Worm (Caenorhabditis elegans) whole organism, young adult: ENCODE results near the gene F10C1.3.

Experiments used
- B0019.2 ChIP-seq: fragments of 200-800 bp; sonication (Bioruptor generic); conservative IDR thresholded peaks from 2 replicates; pipeline ENCODE4 v1.3.6; 2022; ENCODE audit warnings: missing genetic modification reagents, missing genetic modification characterization, missing compliant biosample characterization
- B0035.1 ChIP-seq: sonication (generic microtip); optimal IDR thresholded peaks from 2 replicates; lab custom pipeline; 2016; ENCODE audit warnings: missing genetic modification characterization, mild to moderate bottlenecking, missing compliant biosample characterization, missing genotype, missing genetic modification reagents
- C06A6.2 ChIP-seq: fragments of 200-800 bp; sonication (Bioruptor generic); conservative IDR thresholded peaks from 2 replicates; pipeline ENCODE4 v1.3.6; 2022; ENCODE audit warnings: missing genetic modification characterization, missing compliant biosample characterization
- F10E7.11 ChIP-seq: sonication (generic microtip); optimal IDR thresholded peaks from 2 replicates; lab custom pipeline; 2017; ENCODE audit warnings: mild to moderate bottlenecking, missing genetic modification characterization, moderate library complexity, missing compliant biosample characterization
- F22D6.2 ChIP-seq: sonication (generic microtip); optimal IDR thresholded peaks from 2 replicates; lab custom pipeline; 2016; ENCODE audit warnings: mild to moderate bottlenecking, missing genetic modification characterization, missing compliant biosample characterization
- F52B5.7 ChIP-seq: sonication (generic microtip); optimal IDR thresholded peaks from 2 replicates; lab custom pipeline; 2016; ENCODE audit warnings: mild to moderate bottlenecking, missing genetic modification characterization, missing compliant biosample characterization
- K12H6.12 ChIP-seq: fragments of 200-800 bp; sonication (Bioruptor generic); optimal IDR thresholded peaks from 2 replicates; lab custom pipeline; 2018; ENCODE audit warnings: mild to moderate bottlenecking, missing genetic modification characterization, missing compliant biosample characterization
- T07F8.4 ChIP-seq: sonication (generic microtip); optimal IDR thresholded peaks from 2 replicates; lab custom pipeline; 2016; ENCODE audit warnings: mild to moderate bottlenecking, missing genetic modification characterization, moderate library complexity, missing compliant biosample characterization
- Y67H2A.10 ChIP-seq: fragments of 200-800 bp; sonication (Bioruptor generic); conservative IDR thresholded peaks from 2 replicates; pipeline ENCODE4 v1.3.6; 2022; ENCODE audit warnings: missing genetic modification reagents, missing genetic modification characterization, missing compliant biosample characterization
- ZK185.1 ChIP-seq: sonication (generic microtip); optimal IDR thresholded peaks from 2 replicates; lab custom pipeline; 2016; ENCODE audit warnings: mild to moderate bottlenecking, missing genetic modification characterization, missing compliant biosample characterization; ENCODE audit not compliant: poor library complexity, severe bottlenecking
- ama-1 ChIP-seq, 3 experiments: fragments of 150-350 bp in 1 of 3; sonication (generic microtip) in 2 of 3; optimal IDR thresholded peaks; 2 replicates each; lab custom pipeline; 2014 to 2018; ENCODE audit warnings: missing biosample characterization in 2 of 3, missing genetic modification characterization in 2 of 3, missing genetic modification reagents in 2 of 3
- aptf-2 ChIP-seq: fragments of 200-800 bp; sonication (Bioruptor generic); conservative IDR thresholded peaks from 2 replicates; pipeline ENCODE4 v1.3.6; 2022; ENCODE audit warnings: missing genetic modification reagents, missing genetic modification characterization, missing compliant biosample characterization
- aptf-3 ChIP-seq: fragments of 200-800 bp; sonication (Bioruptor generic); IDR thresholded peaks from 2 replicates; pipeline ENCODE4 v1.3.6; 2022; ENCODE audit warnings: missing genetic modification characterization, missing compliant biosample characterization
- ceh-27 ChIP-seq: fragments of 200-800 bp; sonication (Bioruptor generic); optimal IDR thresholded peaks from 2 replicates; lab custom pipeline; 2018; ENCODE audit warnings: mild to moderate bottlenecking, missing genetic modification characterization, moderate library complexity, missing compliant biosample characterization
- ceh-58 ChIP-seq: fragments of 200-800 bp; sonication (Bioruptor generic); IDR thresholded peaks from 2 replicates; pipeline ENCODE4 v1.3.6; 2022; ENCODE audit warnings: missing genetic modification characterization, missing compliant biosample characterization
- ceh-91 ChIP-seq: fragments of 200-800 bp; sonication (Bioruptor generic); IDR thresholded peaks from 2 replicates; pipeline ENCODE4 v1.3.6; 2022; ENCODE audit warnings: missing genetic modification reagents, missing genetic modification characterization, missing compliant biosample characterization
- dox-1 ChIP-seq: fragments of 200-800 bp; sonication (Bioruptor generic); IDR thresholded peaks from 2 replicates; pipeline ENCODE4 v1.3.6; 2022; ENCODE audit warnings: missing genetic modification reagents, missing genetic modification characterization, missing compliant biosample characterization
- egl-18 ChIP-seq: fragments of 200-800 bp; sonication (Bioruptor generic); IDR thresholded peaks from 2 replicates; pipeline ENCODE4 v1.3.6; 2022; ENCODE audit warnings: missing genetic modification reagents, missing genetic modification characterization, missing compliant biosample characterization
- ets-4 ChIP-seq: fragments of 200-800 bp; sonication (Bioruptor generic); optimal IDR thresholded peaks from 2 replicates; lab custom pipeline; 2018; ENCODE audit warnings: mild to moderate bottlenecking, missing genetic modification characterization, missing compliant biosample characterization
- hmg-1.2 ChIP-seq: fragments of 200-800 bp; sonication (Bioruptor generic); IDR thresholded peaks from 2 replicates; pipeline ENCODE4 v1.3.6; 2022; ENCODE audit warnings: missing genetic modification reagents, missing genetic modification characterization, missing compliant biosample characterization
- hrde-1 ChIP-seq: sonication (generic microtip); optimal IDR thresholded peaks from 2 replicates; lab custom pipeline; 2016; ENCODE audit warnings: missing genetic modification characterization, mild to moderate bottlenecking, missing compliant biosample characterization, moderate library complexity, missing genotype, missing genetic modification reagents, borderline replicate concordance
- lag-1 ChIP-seq: fragments of 200-800 bp; sonication (Bioruptor generic); IDR thresholded peaks from 2 replicates; pipeline ENCODE4 v1.3.6; 2022; ENCODE audit warnings: missing genetic modification reagents, missing genetic modification characterization, missing compliant biosample characterization
- lin-26 ChIP-seq: fragments of 200-800 bp; sonication (Bioruptor generic); IDR thresholded peaks from 2 replicates; pipeline ENCODE4 v1.3.6; 2022; ENCODE audit warnings: missing genetic modification reagents, missing genetic modification characterization, missing compliant biosample characterization
- lin-35 ChIP-seq, 3 experiments: fragments of 150-350 bp in 2 of 3; sonication (generic microtip) in 1 of 3; optimal IDR thresholded peaks; 2 replicates each; lab custom pipeline; 2014 to 2018; ENCODE audit warnings: missing biosample characterization in 3 of 3, missing genetic modification characterization in 3 of 3, missing genetic modification reagents in 3 of 3
- lin-40 ChIP-seq: sonication (generic microtip); optimal IDR thresholded peaks from 2 replicates; lab custom pipeline; 2016; ENCODE audit warnings: missing genetic modification characterization, mild to moderate bottlenecking, missing compliant biosample characterization, missing genotype, missing genetic modification reagents
- lin-54 ChIP-seq: fragments of 200-800 bp; sonication (Bioruptor generic); optimal IDR thresholded peaks from 2 replicates; lab custom pipeline; 2018; ENCODE audit warnings: mild to moderate bottlenecking, missing genetic modification characterization, missing compliant biosample characterization
- madf-6 ChIP-seq: fragments of 200-800 bp; sonication (Bioruptor generic); IDR thresholded peaks from 2 replicates; pipeline ENCODE4 v1.3.6; 2022; ENCODE audit warnings: missing genetic modification reagents, missing genetic modification characterization, missing compliant biosample characterization
- mcd-1 ChIP-seq: fragments of 200-800 bp; sonication (Bioruptor generic); IDR thresholded peaks from 2 replicates; pipeline ENCODE4 v1.3.6; 2022; ENCODE audit warnings: missing genetic modification reagents, missing genetic modification characterization, missing compliant biosample characterization
- nfyb-1 ChIP-seq: fragments of 200-800 bp; sonication (Bioruptor generic); IDR thresholded peaks from 2 replicates; pipeline ENCODE4 v1.3.6; 2022; ENCODE audit warnings: missing genetic modification reagents, missing genetic modification characterization, missing compliant biosample characterization
- nhr-179 ChIP-seq: sonication (generic microtip); optimal IDR thresholded peaks from 2 replicates; lab custom pipeline; 2016; ENCODE audit warnings: mild to moderate bottlenecking, missing genetic modification characterization, missing compliant biosample characterization
- rec-8 ChIP-seq, 2 experiments: sonication (generic microtip); optimal IDR thresholded peaks; 2 replicates each; lab custom pipeline; 2016; ENCODE audit warnings: mild to moderate bottlenecking in 2 of 2, missing genetic modification characterization in 2 of 2, missing genetic modification reagents in 2 of 2, missing genotype in 2 of 2, missing biosample characterization in 1 of 2, missing compliant biosample characterization in 1 of 2, moderate library complexity in 1 of 2
- snpc-1.1 ChIP-seq: sonication (generic microtip); optimal IDR thresholded peaks from 2 replicates; lab custom pipeline; 2017; ENCODE audit warnings: missing genetic modification characterization, mild to moderate bottlenecking, missing compliant biosample characterization, antibody characterized with exemption, moderate library complexity, missing genotype, missing genetic modification reagents; ENCODE audit not compliant: insufficient read depth
- snpc-3.4 ChIP-seq: sonication (generic microtip); optimal IDR thresholded peaks from 2 replicates; lab custom pipeline; 2017; ENCODE audit warnings: missing genetic modification characterization, mild to moderate bottlenecking, missing compliant biosample characterization, antibody characterized with exemption, moderate library complexity, missing genotype, missing genetic modification reagents
- snpc-4 ChIP-seq, 5 experiments: fragments of 150-350 bp in 1 of 5; sonication (generic microtip) in 4 of 5; optimal IDR thresholded peaks; 2 replicates each; lab custom pipeline; 2014 to 2018; ENCODE audit warnings: missing genetic modification characterization in 5 of 5, missing biosample characterization in 3 of 5, antibody characterized with exemption in 2 of 5, mild to moderate bottlenecking in 2 of 5, missing compliant biosample characterization in 2 of 5, missing genotype in 2 of 5, moderate library complexity in 2 of 5, missing genetic modification reagents in 1 of 5
- sptf-2 ChIP-seq: fragments of 200-800 bp; sonication (Bioruptor generic); optimal IDR thresholded peaks from 2 replicates; lab custom pipeline; 2018; ENCODE audit warnings: mild to moderate bottlenecking, missing genetic modification characterization, missing compliant biosample characterization
- zfh-2 ChIP-seq: fragments of 200-800 bp; sonication (Bioruptor generic); conservative IDR thresholded peaks from 2 replicates; pipeline ENCODE4 v1.3.6; 2022; ENCODE audit warnings: missing genetic modification reagents, missing genetic modification characterization, missing compliant biosample characterization

F10C1.3 gene

ce11 chrII:5736599-5736998, 21.0 kb downstream of the F10C1.3 start:
- TF ChIP-seq ama-1 (optimal IDR thresholded peaks at IDR 0.05; lab: Kevin White, UChicago) (no peak), ama-1 (GFP tag; optimal IDR thresholded peaks at IDR 0.05; lab: Kevin White, UChicago) (no peak), snpc-1.1 (no peak), ets-4 (GFP tag; lab: Kevin White, UChicago) (no peak)

ce11 chrII:5735744-5736143, 21.8 kb downstream of the F10C1.3 start:
- no peak for TF ChIP-seq lin-54
- no peak for TF ChIP-seq T07F8.4 (tag; lab: Kevin White, UChicago)
- no peak for TF ChIP-seq lin-40 (tag; lab: Kevin White, UChicago)
- no peak for TF ChIP-seq C06A6.2 (GFP tag; lab: Robert Waterston, UW)
- TF ChIP-seq snpc-4 (GFP tag; optimal IDR thresholded peaks at IDR 0.05; lab: Kevin White, UChicago), result no peak
- TF ChIP-seq snpc-4 (tag; optimal IDR thresholded peaks at IDR 0.05; lab: Kevin White, UChicago), result no peak
- no peak for TF ChIP-seq Y67H2A.10 (GFP tag; lab: Robert Waterston, UW)

- TF ChIP-seq nfyb-1 (GFP tag; lab: Robert Waterston, UW), result no peak
- TF ChIP-seq rec-8 (tag; optimal IDR thresholded peaks at IDR 0.05; lab: Kevin White, UChicago), result no peak
- no peak for TF ChIP-seq F10E7.11 (tag; lab: Kevin White, UChicago)
- no peak for TF ChIP-seq K12H6.12 (tag; lab: Kevin White, UChicago)
- no peak for TF ChIP-seq hrde-1 (tag; lab: Kevin White, UChicago)
Measured at ce11 chrII:5734883-5735282, 22.7 kb downstream of the F10C1.3 start.

- no peak for TF ChIP-seq ZK185.1
- TF ChIP-seq F22D6.2 (tag; lab: Kevin White, UChicago), result no peak
- no peak for TF ChIP-seq lag-1 (GFP tag; lab: Robert Waterston, UW)
- no peak for TF ChIP-seq dox-1 (GFP tag; lab: Robert Waterston, UW)
- no peak for TF ChIP-seq ceh-58 (GFP tag; lab: Robert Waterston, UW)
- no peak for TF ChIP-seq egl-18 (GFP tag; lab: Robert Waterston, UW)
- no peak for TF ChIP-seq aptf-2 (GFP tag; lab: Robert Waterston, UW)
- TF ChIP-seq, all 124 proteins: peak for 0
Measured at ce11 chrII:5730343-5731083, 27.0 kb downstream of the F10C1.3 start, which contains the start of the genes C18A3.7 and C18A3.11. Gene C18A3.7, minus strand, starts transcription at chrII:5730443. Gene C18A3.11, plus strand, starts transcription at chrII:5731033.

- TF ChIP-seq nhr-179 (no peak), F22D6.2 (tag; lab: Kevin White, UChicago) (no peak), lin-26 (no peak), aptf-3 (GFP tag; lab: Robert Waterston, UW) (no peak)
Measured at ce11 chrII:5727707-5728106, 29.8 kb downstream of the F10C1.3 start, which contains the start of gene rab-3. Gene rab-3, minus strand, starts transcription at chrII:5727853.

ce11 chrII:5725094-5725493, 32.5 kb downstream of the F10C1.3 start:
- no peak for TF ChIP-seq sptf-2 (GFP tag; lab: Kevin White, UChicago)
- no peak for TF ChIP-seq ceh-91 (GFP tag; lab: Robert Waterston, UW)
- no peak for TF ChIP-seq ceh-58 (GFP tag; lab: Robert Waterston, UW)
- peak; percentile 34 for TF ChIP-seq ceh-27
- TF ChIP-seq zfh-2, result no peak
- no peak for TF ChIP-seq madf-6 (GFP tag; lab: Robert Waterston, UW)
- peak; percentile 46 for TF ChIP-seq ZK185.1
- peak; percentile 28; the same call in 1 of the 2 replicates for TF ChIP-seq hmg-1.2
- TF ChIP-seq lin-35 (GFP tag; optimal IDR thresholded peaks at IDR 0.05; lab: Kevin White, UChicago), result peak in 1 of 3 experiments; percentile 36
- no peak for TF ChIP-seq B0035.1
- TF ChIP-seq B0019.2 (GFP tag; lab: Robert Waterston, UW), result no peak
- TF ChIP-seq F52B5.7 (tag; lab: Kevin White, UChicago), result no peak
- TF ChIP-seq hrde-1 (tag; lab: Kevin White, UChicago), result no peak
- TF ChIP-seq snpc-3.4, result no peak
- no peak for TF ChIP-seq mcd-1 (GFP tag; lab: Robert Waterston, UW)
